Worm (Caenorhabditis elegans): ENCODE measurements around the gene mdt-10.
A peak's percentile ranks its signal among the peaks of the same experiment; 100 is the strongest.

Gene mdt-10

DNA sequence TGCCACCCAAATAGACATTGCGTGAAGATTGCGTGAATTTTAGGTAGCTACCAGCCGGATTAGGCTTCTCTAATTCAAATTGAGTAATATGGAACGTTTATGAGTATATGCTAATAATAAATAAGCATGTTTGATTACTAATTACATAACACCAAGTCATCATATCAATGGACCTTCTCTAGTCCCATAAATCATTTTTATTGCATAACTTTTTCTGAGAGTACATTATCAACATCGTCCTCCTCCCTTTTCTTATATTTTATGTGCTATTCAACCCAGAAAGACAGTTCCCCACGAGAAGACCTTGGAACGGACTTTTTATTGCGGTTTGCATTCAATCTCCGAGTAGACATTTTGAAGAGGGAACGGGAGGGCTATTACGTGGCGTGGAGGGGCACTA, 42.5 kb downstream of the mdt-10 start:
- TF ChIP-seq nhr-25 (tag; optimal IDR thresholded peaks at IDR 0.05), result peak; percentile 12
- TF ChIP-seq eor-1 (tag; optimal IDR thresholded peaks at IDR 0.05), result no peak
- no peak for TF ChIP-seq fos-1 (tag; optimal IDR thresholded peaks at IDR 0.05)

DNA sequence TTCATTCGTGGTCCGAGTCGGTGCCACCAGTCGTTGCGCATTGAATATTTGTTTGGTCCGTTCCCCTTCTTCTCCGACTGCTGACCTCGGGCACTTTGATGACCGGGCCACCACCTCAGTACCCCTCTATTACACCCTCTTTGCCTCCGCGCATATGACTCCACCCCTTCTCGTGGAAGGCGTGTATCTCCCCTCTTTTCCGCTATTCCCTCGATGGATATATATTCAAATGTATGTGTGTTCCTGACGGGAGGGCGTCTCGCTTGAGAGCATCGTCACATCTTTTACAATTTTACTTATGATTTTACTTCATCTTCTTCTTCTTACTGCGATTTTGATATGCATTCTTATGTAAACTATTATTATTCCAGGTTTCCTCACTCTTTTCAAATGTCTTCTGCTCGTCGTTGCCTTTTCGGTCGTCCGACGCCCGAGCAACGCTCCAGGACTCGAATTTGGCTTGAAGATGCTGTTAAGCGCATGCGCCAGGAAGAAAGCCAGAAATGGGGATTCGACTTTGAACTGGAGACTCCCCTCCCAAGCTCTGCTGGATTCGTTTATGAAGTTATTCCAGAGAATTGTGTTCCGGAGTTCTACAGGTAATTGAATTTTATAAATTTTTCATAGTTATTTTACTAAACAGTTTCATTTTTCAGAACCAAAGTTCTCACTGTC, 43.8 kb downstream of the mdt-10 start, which contains the start of gene cki-1:
Gene cki-1, plus strand, starts transcription at position 372 of the 675 bp plus-strand sequence.
- TF ChIP-seq lsy-12 (tag; optimal IDR thresholded peaks at IDR 0.05), result no peak
- no peak for TF ChIP-seq pha-4 (tag; optimal IDR thresholded peaks at IDR 0.05)
- no peak for TF ChIP-seq ZK546.5 (tag; optimal IDR thresholded peaks at IDR 0.05)

DNA sequence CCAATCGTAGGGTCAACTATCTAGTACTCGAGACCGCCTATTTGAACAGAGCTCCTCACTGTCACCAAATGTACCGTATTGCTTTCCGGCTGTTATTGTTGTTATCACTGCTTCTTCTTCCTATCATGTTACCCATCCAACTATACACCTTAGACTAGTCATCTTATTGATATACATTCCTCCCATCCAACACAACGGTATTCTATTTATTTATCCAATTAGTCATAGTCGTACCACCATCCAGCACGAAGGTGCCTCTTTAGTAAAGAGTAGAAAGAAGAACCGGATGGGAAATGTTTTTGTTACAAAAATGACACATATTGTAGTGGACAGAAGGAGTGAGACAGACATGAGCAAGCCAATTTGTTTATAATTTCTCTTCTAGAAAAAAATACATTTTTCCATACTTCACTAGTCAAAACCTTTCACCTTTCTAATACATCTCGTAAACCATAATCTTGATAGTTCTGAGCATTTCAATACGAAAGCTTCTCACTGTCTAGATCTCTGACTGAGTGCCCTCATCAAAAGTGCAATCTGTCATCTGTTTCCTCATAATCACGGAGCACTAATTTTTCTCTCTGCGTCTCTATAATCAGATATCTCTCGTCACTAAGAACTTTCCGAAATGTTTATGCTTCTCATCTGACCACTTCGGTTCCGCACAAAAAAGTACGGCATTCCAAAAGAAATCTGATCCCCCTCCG, 44.5 kb downstream of the mdt-10 start:
- TF ChIP-seq pha-4 (tag; optimal IDR thresholded peaks at IDR 0.05), result peak; percentile 35
- no peak for TF ChIP-seq ztf-4 (tag; optimal IDR thresholded peaks at IDR 0.05)
- no peak for TF ChIP-seq jun-1 (tag; optimal IDR thresholded peaks at IDR 0.05)
- no peak for TF ChIP-seq R02D3.7 (tag; optimal IDR thresholded peaks at IDR 0.05)
- TF ChIP-seq nhr-11 (tag; optimal IDR thresholded peaks at IDR 0.05), result no peak
- TF ChIP-seq hmg-11 (tag; optimal IDR thresholded peaks at IDR 0.05), result no peak

DNA sequence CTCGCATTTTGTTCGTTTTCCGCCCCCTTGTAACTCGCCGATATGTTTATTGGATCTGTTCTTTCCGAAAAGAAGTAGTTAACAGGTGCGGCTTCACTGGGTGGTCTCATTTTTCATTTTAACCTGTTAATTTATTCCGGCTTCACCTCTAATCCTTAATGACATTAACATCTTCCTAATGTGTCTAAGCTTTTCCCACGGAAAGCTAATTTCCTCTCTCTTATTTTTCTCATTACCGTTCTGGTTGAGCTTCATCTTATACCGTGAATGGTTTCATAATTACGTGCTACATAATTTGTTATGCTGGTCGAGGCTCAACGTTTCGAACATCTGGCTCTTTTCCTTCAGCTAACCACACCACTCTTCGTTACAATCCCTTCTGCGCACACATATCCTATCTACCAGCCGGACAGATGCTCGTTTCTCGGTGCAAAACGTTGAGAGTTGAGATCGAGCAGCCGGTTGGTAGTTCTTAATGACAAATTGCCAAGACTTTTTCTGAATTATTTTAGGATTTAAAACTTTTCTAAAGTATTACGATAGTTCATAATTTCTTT, 45.4 kb downstream of the mdt-10 start:
- TF ChIP-seq nhr-12 (tag; optimal IDR thresholded peaks at IDR 0.05) (no peak), nhr-23 (tag; optimal IDR thresholded peaks at IDR 0.05) (no peak), pqm-1 (tag; optimal IDR thresholded peaks at IDR 0.05) (no peak), jun-1 (tag; optimal IDR thresholded peaks at IDR 0.05) (no peak), mdl-1 (tag; optimal IDR thresholded peaks at IDR 0.05) (no peak), fkh-2 (tag; optimal IDR thresholded peaks at IDR 0.05) (no peak), daf-12 (tag; optimal IDR thresholded peaks at IDR 0.05) (no peak), elt-1 (tag; optimal IDR thresholded peaks at IDR 0.05) (no peak), unc-39 (tag; optimal IDR thresholded peaks at IDR 0.05) (no peak), zag-1 (tag; optimal IDR thresholded peaks at IDR 0.05) (no peak), fkh-10 (GFP tag; optimal IDR thresholded peaks at IDR 0.05) (no peak), nhr-25 (tag; optimal IDR thresholded peaks at IDR 0.05) (no peak), nhr-77 (tag; optimal IDR thresholded peaks at IDR 0.05) (no peak), ztf-11 (tag; optimal IDR thresholded peaks at IDR 0.05) (no peak), egl-27 (tag; optimal IDR thresholded peaks at IDR 0.05) (no peak), ZK546.5 (tag; optimal IDR thresholded peaks at IDR 0.05) (no peak), nhr-28 (tag; optimal IDR thresholded peaks at IDR 0.05) (no peak), unc-62 (GFP tag; optimal IDR thresholded peaks at IDR 0.05) (no peak), hmg-11 (tag; optimal IDR thresholded peaks at IDR 0.05) (no peak)

DNA sequence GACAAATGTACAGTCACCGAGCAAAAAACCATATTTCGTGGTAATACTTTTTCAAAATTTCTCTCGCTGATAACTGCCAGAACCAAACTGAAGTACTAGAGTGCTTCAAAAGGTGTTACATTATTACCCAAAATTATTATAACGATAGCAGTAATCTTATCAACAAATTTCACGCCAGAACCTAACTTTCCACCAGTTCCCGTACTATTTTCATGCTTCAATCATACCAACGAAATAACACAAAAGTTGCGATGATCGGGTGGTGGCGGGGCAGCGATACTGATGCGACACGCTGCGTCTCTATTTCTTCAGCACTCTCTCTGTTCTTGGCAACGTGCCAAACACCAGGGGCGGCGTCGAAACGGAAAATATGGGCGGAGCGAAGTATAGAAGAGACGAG, 45.9 kb downstream of the mdt-10 start:
- TF ChIP-seq mdl-1 (tag; optimal IDR thresholded peaks at IDR 0.05) (no peak), lsy-12 (tag; optimal IDR thresholded peaks at IDR 0.05) (peak; percentile 20), pqm-1 (tag; optimal IDR thresholded peaks at IDR 0.05) (peak; percentile 92), pha-4 (tag; optimal IDR thresholded peaks at IDR 0.05) (peak; percentile 13), eor-1 (tag; optimal IDR thresholded peaks at IDR 0.05) (no peak), jun-1 (tag; optimal IDR thresholded peaks at IDR 0.05) (peak; percentile 60), nhr-23 (tag; optimal IDR thresholded peaks at IDR 0.05) (peak; percentile 52), aly-2 (tag; optimal IDR thresholded peaks at IDR 0.05) (no peak), nhr-67 (tag; optimal IDR thresholded peaks at IDR 0.05) (no peak), elt-1 (tag; optimal IDR thresholded peaks at IDR 0.05) (no peak), unc-62 (GFP tag; optimal IDR thresholded peaks at IDR 0.05) (peak; percentile 2), nhr-25 (tag; optimal IDR thresholded peaks at IDR 0.05) (peak; percentile 44), nhr-28 (tag; optimal IDR thresholded peaks at IDR 0.05) (no peak), egl-27 (tag; optimal IDR thresholded peaks at IDR 0.05) (no peak), snpc-4 (tag; optimal IDR thresholded peaks at IDR 0.05) (peak; percentile 16), elt-2 (tag; optimal IDR thresholded peaks at IDR 0.05) (peak; percentile 95), nhr-43 (tag; optimal IDR thresholded peaks at IDR 0.05; ENCODE audit: poor library complexity, severe bottlenecking) (peak; percentile 7), nfya-1 (tag; optimal IDR thresholded peaks at IDR 0.05; ENCODE audit: insufficient read depth) (no peak)

Data from whole organism, L3 larva.